Fruit fly (Drosophila melanogaster) whole organism, embryonic: ENCODE data around the gene CG34353.

Source experiments
- Aef1 ChIP-seq: fragments of 200-800 bp; sonication (Bioruptor generic); IDR thresholded peaks from 3 replicates; pipeline ENCODE4 v1.3.6; 2022; ENCODE audit warnings: missing biosample characterization, missing genetic modification characterization
- Bgb ChIP-seq: fragments of 200-800 bp; sonication (Bioruptor generic); IDR thresholded peaks from 2 replicates; pipeline ENCODE4 v1.3.6; 2022; ENCODE audit warnings: missing biosample characterization, missing genetic modification characterization; ENCODE audit not compliant: partially characterized antibody
- CG10147 ChIP-seq: fragments of 200-800 bp; sonication (Bioruptor generic); optimal IDR thresholded peaks from 2 replicates; lab custom pipeline; 2019; ENCODE audit warnings: missing biosample characterization, mild to moderate bottlenecking, missing genetic modification characterization, moderate library complexity
- CG10209 ChIP-seq: fragments of 200-800 bp; sonication (Bioruptor generic); optimal IDR thresholded peaks from 3 replicates; lab custom pipeline; 2017; ENCODE audit warnings: missing biosample characterization, mild to moderate bottlenecking, missing genetic modification characterization, missing genetic modification reagents
- CG11456 ChIP-seq: fragments of 200-800 bp; sonication (Bioruptor generic); IDR thresholded peaks from 3 replicates; pipeline ENCODE4 v1.3.6; 2022; ENCODE audit warnings: missing biosample characterization, missing genetic modification characterization
- CG12071 ChIP-seq: fragments of 200-800 bp; sonication (Bioruptor generic); optimal IDR thresholded peaks from 3 replicates; lab custom pipeline; 2018; ENCODE audit warnings: missing biosample characterization, mild to moderate bottlenecking, missing genetic modification characterization
- CG12299 ChIP-seq: fragments of 200-800 bp; sonication (Bioruptor generic); optimal IDR thresholded peaks from 2 replicates; lab custom pipeline; 2018; ENCODE audit warnings: missing biosample characterization, mild to moderate bottlenecking, missing genetic modification characterization
- CG15601 ChIP-seq: fragments of 200-800 bp; sonication (Bioruptor generic); optimal IDR thresholded peaks from 3 replicates; lab custom pipeline; 2019; ENCODE audit warnings: missing biosample characterization, mild to moderate bottlenecking, missing genetic modification characterization, moderate library complexity
- CG2116 ChIP-seq: fragments of 200-800 bp; sonication (Bioruptor generic); optimal IDR thresholded peaks from 3 replicates; lab custom pipeline; 2018; ENCODE audit warnings: missing biosample characterization, mild to moderate bottlenecking, missing genetic modification characterization
- CG2889 ChIP-seq: fragments of 200-800 bp; sonication (Bioruptor generic); IDR thresholded peaks from 3 replicates; pipeline ENCODE4 v1.3.6; 2022; ENCODE audit warnings: missing biosample characterization, missing genetic modification characterization
- CG31441 ChIP-seq: fragments of 200-800 bp; sonication (Bioruptor generic); IDR thresholded peaks from 2 replicates; pipeline ENCODE4 v1.3.6; 2022; ENCODE audit warnings: missing biosample characterization, missing genetic modification characterization
- CG3163 ChIP-seq: fragments of 200-800 bp; sonication (Bioruptor generic); optimal IDR thresholded peaks from 3 replicates; lab custom pipeline; 2016; ENCODE audit warnings: missing biosample characterization, missing genetic modification characterization
- CG33557 ChIP-seq: fragments of 200-800 bp; sonication (Bioruptor generic); optimal IDR thresholded peaks from 2 replicates; lab custom pipeline; 2019; ENCODE audit warnings: missing biosample characterization, mild to moderate bottlenecking, missing genetic modification characterization, moderate library complexity
- CG34376 ChIP-seq: fragments of 200-800 bp; sonication (Bioruptor generic); optimal IDR thresholded peaks from 2 replicates; lab custom pipeline; 2018; ENCODE audit warnings: missing biosample characterization, mild to moderate bottlenecking, missing genetic modification characterization
- CG34422 ChIP-seq: fragments of 200-800 bp; sonication (Bioruptor generic); IDR thresholded peaks from 3 replicates; pipeline ENCODE4 v1.3.6; 2022; ENCODE audit warnings: missing biosample characterization, missing genetic modification characterization
- CG3995 ChIP-seq: fragments of 200-800 bp; sonication (Bioruptor generic); optimal IDR thresholded peaks from 3 replicates; lab custom pipeline; 2016; ENCODE audit warnings: missing biosample characterization, missing genetic modification characterization
- CG6654 ChIP-seq: fragments of 200-800 bp; sonication (Bioruptor generic); optimal IDR thresholded peaks from 2 replicates; lab custom pipeline; 2017; ENCODE audit warnings: missing biosample characterization, mild to moderate bottlenecking, missing genetic modification characterization
- CG6689 ChIP-seq: fragments of 200-800 bp; sonication (Bioruptor generic); IDR thresholded peaks from 2 replicates; pipeline ENCODE4 v1.3.6; 2022; ENCODE audit warnings: missing biosample characterization, missing genetic modification characterization
- CG9437 ChIP-seq: fragments of 200-800 bp; sonication (Bioruptor generic); optimal IDR thresholded peaks from 2 replicates; lab custom pipeline; 2018; ENCODE audit warnings: missing biosample characterization, mild to moderate bottlenecking, missing genetic modification characterization
- Dad ChIP-seq: fragments of 200-800 bp; sonication (Bioruptor generic); optimal IDR thresholded peaks from 3 replicates; lab custom pipeline; 2016; ENCODE audit warnings: missing biosample characterization, missing genetic modification characterization
- Dbx ChIP-seq: fragments of 200-800 bp; sonication (Bioruptor generic); IDR thresholded peaks from 3 replicates; pipeline ENCODE4 v1.3.6; 2022; ENCODE audit warnings: missing biosample characterization, missing genetic modification characterization
- Dek ChIP-seq: fragments of 200-800 bp; sonication (Bioruptor generic); optimal IDR thresholded peaks from 3 replicates; lab custom pipeline; 2019; ENCODE audit warnings: missing biosample characterization, mild to moderate bottlenecking, missing genetic modification characterization, moderate library complexity
- Gsc ChIP-seq: fragments of 200-800 bp; sonication (Bioruptor generic); IDR thresholded peaks from 2 replicates; pipeline ENCODE4 v1.3.6; 2022; ENCODE audit warnings: missing biosample characterization, missing genetic modification characterization
- H15 ChIP-seq: fragments of 200-800 bp; sonication (Bioruptor generic); IDR thresholded peaks from 3 replicates; pipeline ENCODE4 v1.3.6; 2022; ENCODE audit warnings: missing biosample characterization, missing genetic modification characterization
- HLH54F ChIP-seq: fragments of 200-800 bp; sonication (Bioruptor generic); optimal IDR thresholded peaks from 3 replicates; lab custom pipeline; 2016; ENCODE audit warnings: missing biosample characterization, missing genetic modification characterization
- Hr51 ChIP-seq, 2 experiments: fragments of 200-800 bp; sonication (Bioruptor generic); optimal IDR thresholded peaks; 2 replicates in 1 of 2; 3 replicates in 1 of 2; lab custom pipeline; 2016 to 2018; ENCODE audit warnings: missing biosample characterization in 2 of 2, missing genetic modification characterization in 2 of 2, mild to moderate bottlenecking in 1 of 2, moderate library complexity in 1 of 2
- Med ChIP-seq: fragments of 200-800 bp; sonication (Bioruptor generic); peaks from one replicate; lab custom pipeline; 2016; ENCODE audit warnings: missing biosample characterization, missing genetic modification characterization, mild to moderate bottlenecking, inconsistent platforms, moderate library complexity
- Opbp ChIP-seq: fragments of 200-800 bp; sonication (Bioruptor generic); IDR thresholded peaks from 3 replicates; pipeline ENCODE4 v1.3.6; 2022; ENCODE audit warnings: missing biosample characterization, missing genetic modification characterization; ENCODE audit not compliant: partially characterized antibody
- Sox102F ChIP-seq: fragments of 200-800 bp; sonication (Bioruptor generic); optimal IDR thresholded peaks from 2 replicates; lab custom pipeline; 2018; ENCODE audit warnings: missing biosample characterization, mild to moderate bottlenecking, missing genetic modification characterization, moderate library complexity
- Sry-δ ChIP-seq: fragments of 200-800 bp; sonication (Bioruptor generic); optimal IDR thresholded peaks from 2 replicates; lab custom pipeline; 2016; ENCODE audit warnings: missing biosample characterization, missing genetic modification characterization
- Ssrp ChIP-seq: fragments of 200-800 bp; sonication (Bioruptor generic); optimal IDR thresholded peaks from 2 replicates; lab custom pipeline; 2018; ENCODE audit warnings: missing biosample characterization, mild to moderate bottlenecking, missing genetic modification characterization, moderate library complexity
- YL-1 ChIP-seq: fragments of 200-800 bp; sonication (Bioruptor generic); optimal IDR thresholded peaks from 3 replicates; lab custom pipeline; 2017; ENCODE audit warnings: missing biosample characterization, mild to moderate bottlenecking, missing genetic modification characterization
- ci ChIP-seq: fragments of 200-800 bp; sonication (Bioruptor generic); IDR thresholded peaks from 3 replicates; pipeline ENCODE4 v1.3.6; 2022; ENCODE audit warnings: missing biosample characterization, missing genetic modification characterization
- dan ChIP-seq: fragments of 200-800 bp; sonication (Bioruptor generic); IDR thresholded peaks from 2 replicates; pipeline ENCODE4 v1.3.6; 2022; ENCODE audit warnings: missing biosample characterization, missing genetic modification characterization
- dmrt11E ChIP-seq: fragments of 200-800 bp; sonication (Bioruptor generic); optimal IDR thresholded peaks from 3 replicates; lab custom pipeline; 2018; ENCODE audit warnings: missing biosample characterization, mild to moderate bottlenecking, missing genetic modification characterization, moderate library complexity
- grau ChIP-seq: fragments of 200-800 bp; optimal IDR thresholded peaks from 3 replicates; lab custom pipeline; 2019; ENCODE audit warnings: missing biosample characterization, mild to moderate bottlenecking, missing genetic modification characterization, moderate library complexity
- hbn ChIP-seq: fragments of 200-800 bp; sonication (Bioruptor generic); IDR thresholded peaks from 2 replicates; pipeline ENCODE4 v1.3.6; 2022; ENCODE audit warnings: missing biosample characterization, missing genetic modification characterization; ENCODE audit not compliant: partially characterized antibody
- kah ChIP-seq: fragments of 200-800 bp; sonication (Bioruptor generic); optimal IDR thresholded peaks from 2 replicates; lab custom pipeline; 2018; ENCODE audit warnings: missing biosample characterization, mild to moderate bottlenecking, missing genetic modification characterization
- lmd ChIP-seq: fragments of 200-800 bp; sonication (Bioruptor generic); IDR thresholded peaks from 2 replicates; pipeline ENCODE4 v1.3.6; 2022; ENCODE audit warnings: missing biosample characterization, missing genetic modification characterization
- nerfin-1 ChIP-seq: fragments of 200-800 bp; sonication (Bioruptor generic); optimal IDR thresholded peaks from 3 replicates; lab custom pipeline; 2019; ENCODE audit warnings: missing biosample characterization, mild to moderate bottlenecking, missing genetic modification characterization, moderate library complexity
- org-1 ChIP-seq: fragments of 200-800 bp; sonication (Bioruptor generic); optimal IDR thresholded peaks from 2 replicates; lab custom pipeline; 2017; ENCODE audit warnings: missing biosample characterization, missing genetic modification characterization
- pho ChIP-seq: fragments of 200-800 bp; sonication (Bioruptor generic); optimal IDR thresholded peaks from 2 replicates; lab custom pipeline; 2016; ENCODE audit warnings: missing biosample characterization, missing genetic modification characterization
- run ChIP-seq: fragments of 200-800 bp; sonication (Bioruptor generic); optimal IDR thresholded peaks from 3 replicates; lab custom pipeline; 2018; ENCODE audit warnings: missing biosample characterization, mild to moderate bottlenecking, missing genetic modification characterization
- slp2 ChIP-seq: fragments of 200-800 bp; sonication (Bioruptor generic); optimal IDR thresholded peaks from 2 replicates; lab custom pipeline; 2016; ENCODE audit warnings: missing biosample characterization, missing genetic modification characterization
- stwl ChIP-seq: fragments of 200-800 bp; sonication (Bioruptor generic); optimal IDR thresholded peaks from 3 replicates; lab custom pipeline; 2018; ENCODE audit warnings: missing biosample characterization, mild to moderate bottlenecking, missing genetic modification characterization, moderate library complexity
- tgo ChIP-seq: fragments of 200-800 bp; sonication (Bioruptor generic); IDR thresholded peaks from 3 replicates; pipeline ENCODE4 v1.3.6; 2022; ENCODE audit warnings: missing biosample characterization, missing genetic modification characterization
- tup ChIP-seq: fragments of 200-800 bp; sonication (Bioruptor generic); optimal IDR thresholded peaks from 2 replicates; lab custom pipeline; 2016; ENCODE audit warnings: missing biosample characterization, mild to moderate bottlenecking, missing genetic modification characterization, moderate library complexity
- tx ChIP-seq: fragments of 200-800 bp; sonication (Bioruptor generic); optimal IDR thresholded peaks from 2 replicates; lab custom pipeline; 2016; ENCODE audit warnings: missing biosample characterization, missing genetic modification characterization
- unc-4 ChIP-seq: fragments of 200-800 bp; sonication (Bioruptor generic); IDR thresholded peaks from 2 replicates; pipeline ENCODE4 v1.3.6; 2022; ENCODE audit warnings: missing biosample characterization, missing genetic modification characterization; ENCODE audit not compliant: partially characterized antibody
- wek ChIP-seq: fragments of 200-800 bp; sonication (Bioruptor generic); optimal IDR thresholded peaks from 3 replicates; lab custom pipeline; 2018; ENCODE audit warnings: missing biosample characterization, mild to moderate bottlenecking, missing genetic modification characterization, moderate library complexity
- zen2 ChIP-seq: fragments of 200-800 bp; sonication (Bioruptor generic); IDR thresholded peaks from 3 replicates; pipeline ENCODE4 v1.3.6; 2022; ENCODE audit warnings: missing biosample characterization, missing genetic modification characterization; ENCODE audit not compliant: partially characterized antibody

The CG34353 gene

DNA sequence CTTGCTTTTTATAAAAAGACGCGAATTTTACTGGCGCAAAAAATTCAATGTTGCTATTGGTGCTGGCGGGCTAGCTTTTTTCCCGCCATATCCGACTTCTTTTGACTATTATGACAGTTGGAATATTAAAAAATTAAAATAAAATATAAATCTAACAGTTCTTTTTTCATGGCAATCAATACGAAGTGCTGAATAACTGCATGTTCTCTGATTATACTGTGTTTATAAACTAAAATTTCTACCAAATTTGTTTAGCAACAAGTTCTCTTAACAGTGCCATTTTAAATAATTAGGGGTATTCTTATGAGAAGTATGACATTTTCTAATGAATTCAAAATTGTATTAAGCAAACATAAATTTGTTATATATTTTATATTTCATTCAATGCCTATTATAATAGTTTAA, 13.7 kb upstream of the CG34353 start, which contains the start of gene Boh1 (continued):
- TF ChIP-seq CG31441 = peak; percentile 70
- TF ChIP-seq CG3995 = no peak
- peak; percentile 28 for TF ChIP-seq Dek (tag; lab: Kevin White, UChicago)
- TF ChIP-seq Opbp (GFP tag; lab: Robert Waterston, UW) = no peak
- no peak for TF ChIP-seq Dad
- TF ChIP-seq slp2 (GFP tag; lab: Kevin White, UChicago) = no peak
- TF ChIP-seq wek (GFP tag; lab: Kevin White, UChicago) = peak; percentile 84
- TF ChIP-seq Med (GFP tag; lab: Kevin White, UChicago) = peak; percentile 69
- TF ChIP-seq CG12299 (tag; lab: Kevin White, UChicago) = peak; percentile 15
- TF ChIP-seq dan (GFP tag; lab: Robert Waterston, UW) = no peak
- no peak for TF ChIP-seq hbn (GFP tag; lab: Robert Waterston, UW)
- no peak for TF ChIP-seq H15 (GFP tag; lab: Robert Waterston, UW)
- TF ChIP-seq dmrt11E (tag; lab: Kevin White, UChicago) = peak; percentile 14
- TF ChIP-seq zen2 (GFP tag; lab: Robert Waterston, UW) = no peak
- TF ChIP-seq CG10209 (GFP tag; lab: Kevin White, UChicago) = no peak
- no peak for TF ChIP-seq Gsc
- no peak for TF ChIP-seq unc-4
- no peak for TF ChIP-seq pho (GFP tag; lab: Kevin White, UChicago)
- peak; percentile 24 for TF ChIP-seq nerfin-1 (tag; lab: Kevin White, UChicago)
- no peak for TF ChIP-seq Dbx (GFP tag; lab: Robert Waterston, UW)
- TF ChIP-seq lmd (GFP tag; lab: Robert Waterston, UW) = no peak
- peak; percentile 8 for TF ChIP-seq CG10147 (GFP tag; lab: Kevin White, UChicago)
- TF ChIP-seq CG3163 (GFP tag; lab: Kevin White, UChicago) = no peak
- TF ChIP-seq CG2889 (GFP tag; lab: Robert Waterston, UW) = no peak
- TF ChIP-seq CG34422 (GFP tag; lab: Robert Waterston, UW) = no peak
- TF ChIP-seq grau (tag; lab: Kevin White, UChicago) = peak; percentile 41
- peak; percentile 39 for TF ChIP-seq stwl (tag; lab: Kevin White, UChicago)
- peak; percentile 24; the same call in 1 of the 3 replicates for TF ChIP-seq tgo (GFP tag; lab: Robert Waterston, UW)
- no peak for TF ChIP-seq ci
- TF ChIP-seq tup (GFP tag; lab: Kevin White, UChicago) = no peak
- TF ChIP-seq CG6689 = 0 out of 2 replicates have a peak, but pooled peaks have one; percentile 27
- TF ChIP-seq CG11456 (GFP tag; lab: Robert Waterston, UW) = no peak
- TF ChIP-seq Sox102F (GFP tag; lab: Kevin White, UChicago) = peak; percentile 18
- peak; percentile 37 for TF ChIP-seq CG33557 (GFP tag; lab: Kevin White, UChicago)
- TF ChIP-seq CG2116 (GFP tag; lab: Kevin White, UChicago) = peak; percentile 67
- TF ChIP-seq CG6654 (GFP tag; lab: Kevin White, UChicago) = no peak
- no peak for TF ChIP-seq Bgb
- TF ChIP-seq YL-1 (GFP tag; lab: Kevin White, UChicago) = peak; percentile 21
- peak in 1 of 2 experiments; percentile 24 for TF ChIP-seq Hr51 (GFP tag; optimal IDR thresholded peaks at IDR 0.05; lab: Kevin White, UChicago)
- no peak for TF ChIP-seq CG34376
- no peak for TF ChIP-seq CG9437 (GFP tag; lab: Kevin White, UChicago)
- no peak for TF ChIP-seq tx (GFP tag; lab: Kevin White, UChicago)
- TF ChIP-seq Sry-δ = no peak
- TF ChIP-seq CG12071 (GFP tag; lab: Kevin White, UChicago) = no peak
- no peak for TF ChIP-seq Ssrp (tag; lab: Kevin White, UChicago)
- TF ChIP-seq run (tag; lab: Kevin White, UChicago) = no peak
- TF ChIP-seq kah = no peak
- TF ChIP-seq CG15601 = peak; percentile 32
- TF ChIP-seq Aef1 (GFP tag; lab: Robert Waterston, UW) = no peak
- TF ChIP-seq org-1 (GFP tag; lab: Kevin White, UChicago) = no peak
- TF ChIP-seq HLH54F (GFP tag; lab: Kevin White, UChicago) = no peak
